Worm (Caenorhabditis elegans) whole organism, young adult: Measurements from ENCODE around the gene his-7.

Experiments
- B0035.1 ChIP-seq: sonication (generic microtip); optimal IDR thresholded peaks from 2 replicates; lab custom pipeline; 2016; ENCODE audit warnings: missing genetic modification characterization, mild to moderate bottlenecking, missing compliant biosample characterization, missing genotype, missing genetic modification reagents
- B0261.1 ChIP-seq: sonication (generic microtip); optimal IDR thresholded peaks from 2 replicates; lab custom pipeline; 2016; ENCODE audit warnings: mild to moderate bottlenecking, missing genetic modification characterization, moderate library complexity, missing compliant biosample characterization
- D2030.7 ChIP-seq: fragments of 200-800 bp; sonication (Bioruptor generic); IDR thresholded peaks from 2 replicates; pipeline ENCODE4 v1.3.6; 2022; ENCODE audit warnings: missing genetic modification reagents, missing genetic modification characterization, missing compliant biosample characterization
- F37B4.10 ChIP-seq: fragments of 200-800 bp; sonication (Bioruptor generic); IDR thresholded peaks from 2 replicates; pipeline ENCODE4 v1.3.6; 2022; ENCODE audit warnings: missing genetic modification characterization, missing compliant biosample characterization
- F57A8.1 ChIP-seq: fragments of 200-800 bp; sonication (Bioruptor generic); optimal IDR thresholded peaks from 2 replicates; lab custom pipeline; 2018; ENCODE audit warnings: mild to moderate bottlenecking, missing genetic modification characterization, moderate library complexity, missing compliant biosample characterization
- Y53F4B.3 ChIP-seq: fragments of 200-800 bp; sonication (Bioruptor generic); IDR thresholded peaks from 2 replicates; pipeline ENCODE4 v1.3.6; 2022; ENCODE audit warnings: missing genetic modification reagents, missing genetic modification characterization, missing compliant biosample characterization
- Y79H2A.3 ChIP-seq: fragments of 200-800 bp; sonication (Bioruptor generic); conservative IDR thresholded peaks from 2 replicates; pipeline ENCODE4 v1.3.6; 2022; ENCODE audit warnings: missing genetic modification reagents, missing genetic modification characterization, missing compliant biosample characterization
- attf-5 ChIP-seq: fragments of 200-800 bp; sonication (Bioruptor generic); optimal IDR thresholded peaks from 2 replicates; lab custom pipeline; 2018; ENCODE audit warnings: mild to moderate bottlenecking, missing genetic modification characterization, missing compliant biosample characterization
- attf-6 ChIP-seq: fragments of 200-800 bp; sonication (Bioruptor generic); IDR thresholded peaks from 2 replicates; pipeline ENCODE4 v1.3.6; 2022; ENCODE audit warnings: missing genetic modification reagents, missing genetic modification characterization, missing compliant biosample characterization
- ceh-40 ChIP-seq: fragments of 200-800 bp; sonication (Bioruptor generic); IDR thresholded peaks from 2 replicates; pipeline ENCODE4 v1.3.6; 2022; ENCODE audit warnings: missing genetic modification characterization, missing compliant biosample characterization
- ceh-58 ChIP-seq: fragments of 200-800 bp; sonication (Bioruptor generic); IDR thresholded peaks from 2 replicates; pipeline ENCODE4 v1.3.6; 2022; ENCODE audit warnings: missing genetic modification characterization, missing compliant biosample characterization
- die-1 ChIP-seq: sonication (generic microtip); optimal IDR thresholded peaks from 2 replicates; lab custom pipeline; 2016; ENCODE audit warnings: missing genotype, mild to moderate bottlenecking, missing genetic modification characterization, missing compliant biosample characterization
- dox-1 ChIP-seq: fragments of 200-800 bp; sonication (Bioruptor generic); IDR thresholded peaks from 2 replicates; pipeline ENCODE4 v1.3.6; 2022; ENCODE audit warnings: missing genetic modification reagents, missing genetic modification characterization, missing compliant biosample characterization
- egl-18 ChIP-seq: fragments of 200-800 bp; sonication (Bioruptor generic); IDR thresholded peaks from 2 replicates; pipeline ENCODE4 v1.3.6; 2022; ENCODE audit warnings: missing genetic modification reagents, missing genetic modification characterization, missing compliant biosample characterization
- egl-44 ChIP-seq: fragments of 200-800 bp; sonication (Bioruptor generic); IDR thresholded peaks from 2 replicates; pipeline ENCODE4 v1.3.6; 2022; ENCODE audit warnings: missing genetic modification reagents, missing genetic modification characterization, missing compliant biosample characterization
- fkh-3 ChIP-seq: sonication (generic microtip); optimal IDR thresholded peaks from 2 replicates; lab custom pipeline; 2016; ENCODE audit warnings: mild to moderate bottlenecking, missing genetic modification characterization, missing compliant biosample characterization
- him-1 ChIP-seq: sonication (generic microtip); optimal IDR thresholded peaks from 2 replicates; lab custom pipeline; 2016; ENCODE audit warnings: missing genotype, missing genetic modification reagents, missing genetic modification characterization, missing compliant biosample characterization
- hmg-1.2 ChIP-seq: fragments of 200-800 bp; sonication (Bioruptor generic); IDR thresholded peaks from 2 replicates; pipeline ENCODE4 v1.3.6; 2022; ENCODE audit warnings: missing genetic modification reagents, missing genetic modification characterization, missing compliant biosample characterization
- lin-26 ChIP-seq: fragments of 200-800 bp; sonication (Bioruptor generic); IDR thresholded peaks from 2 replicates; pipeline ENCODE4 v1.3.6; 2022; ENCODE audit warnings: missing genetic modification reagents, missing genetic modification characterization, missing compliant biosample characterization
- lsl-1 ChIP-seq: fragments of 200-800 bp; sonication (Bioruptor generic); optimal IDR thresholded peaks from 2 replicates; lab custom pipeline; 2018; ENCODE audit warnings: mild to moderate bottlenecking, missing genetic modification characterization, moderate library complexity, missing compliant biosample characterization
- madf-6 ChIP-seq: fragments of 200-800 bp; sonication (Bioruptor generic); IDR thresholded peaks from 2 replicates; pipeline ENCODE4 v1.3.6; 2022; ENCODE audit warnings: missing genetic modification reagents, missing genetic modification characterization, missing compliant biosample characterization
- mxl-1 ChIP-seq: sonication (generic microtip); optimal IDR thresholded peaks from 2 replicates; lab custom pipeline; 2016; ENCODE audit warnings: missing genetic modification characterization, missing compliant biosample characterization
- nfya-1 ChIP-seq: sonication (generic microtip); optimal IDR thresholded peaks from 2 replicates; lab custom pipeline; 2017; ENCODE audit warnings: antibody characterized with exemption, missing compliant biosample characterization, missing genetic modification characterization, borderline replicate concordance; ENCODE audit not compliant: insufficient read depth
- nhr-90 ChIP-seq: sonication (generic microtip); optimal IDR thresholded peaks from 2 replicates; lab custom pipeline; 2016; ENCODE audit warnings: missing genotype, mild to moderate bottlenecking, missing genetic modification characterization, missing compliant biosample characterization
- pbrm-1 ChIP-seq: fragments of 200-800 bp; sonication (Bioruptor generic); IDR thresholded peaks from 2 replicates; pipeline ENCODE4 v1.3.6; 2022; ENCODE audit warnings: missing genetic modification reagents, missing genetic modification characterization, missing compliant biosample characterization
- rcor-1 ChIP-seq: fragments of 200-800 bp; sonication (Bioruptor generic); IDR thresholded peaks from 2 replicates; pipeline ENCODE4 v1.3.6; 2022; ENCODE audit warnings: missing genetic modification reagents, missing genetic modification characterization, missing compliant biosample characterization
- rpc-1 ChIP-seq, 2 experiments: fragments of 150-350 bp in 1 of 2; sonication (generic microtip) in 1 of 2; optimal IDR thresholded peaks; 2 replicates each; lab custom pipeline; 2014 to 2018; ENCODE audit warnings: missing biosample characterization in 1 of 2, missing genetic modification characterization in 1 of 2, missing genetic modification reagents in 1 of 2, missing genotype in 1 of 2
- snpc-1.1 ChIP-seq: sonication (generic microtip); optimal IDR thresholded peaks from 2 replicates; lab custom pipeline; 2017; ENCODE audit warnings: missing genetic modification characterization, mild to moderate bottlenecking, missing compliant biosample characterization, antibody characterized with exemption, moderate library complexity, missing genotype, missing genetic modification reagents; ENCODE audit not compliant: insufficient read depth
- snpc-3.4 ChIP-seq: sonication (generic microtip); optimal IDR thresholded peaks from 2 replicates; lab custom pipeline; 2017; ENCODE audit warnings: missing genetic modification characterization, mild to moderate bottlenecking, missing compliant biosample characterization, antibody characterized with exemption, moderate library complexity, missing genotype, missing genetic modification reagents
- snpc-4 ChIP-seq, 5 experiments: fragments of 150-350 bp in 1 of 5; sonication (generic microtip) in 4 of 5; optimal IDR thresholded peaks; 2 replicates each; lab custom pipeline; 2014 to 2018; ENCODE audit warnings: missing genetic modification characterization in 5 of 5, missing biosample characterization in 3 of 5, antibody characterized with exemption in 2 of 5, mild to moderate bottlenecking in 2 of 5, missing compliant biosample characterization in 2 of 5, missing genotype in 2 of 5, moderate library complexity in 2 of 5, missing genetic modification reagents in 1 of 5
- sptf-2 ChIP-seq: fragments of 200-800 bp; sonication (Bioruptor generic); optimal IDR thresholded peaks from 2 replicates; lab custom pipeline; 2018; ENCODE audit warnings: mild to moderate bottlenecking, missing genetic modification characterization, missing compliant biosample characterization
- tbp1 ChIP-seq: fragments of 200-800 bp; sonication (Bioruptor generic); optimal IDR thresholded peaks from 2 replicates; lab custom pipeline; 2018; ENCODE audit warnings: mild to moderate bottlenecking, missing genetic modification characterization, missing compliant biosample characterization
- ztf-18 ChIP-seq: sonication (generic microtip); optimal IDR thresholded peaks from 2 replicates; lab custom pipeline; 2016; ENCODE audit warnings: missing genotype, mild to moderate bottlenecking, missing genetic modification characterization, missing compliant biosample characterization
- ztf-22 ChIP-seq: fragments of 200-800 bp; sonication (Bioruptor generic); optimal IDR thresholded peaks from 2 replicates; lab custom pipeline; 2018; ENCODE audit warnings: mild to moderate bottlenecking, missing genetic modification characterization, moderate library complexity, missing compliant biosample characterization
- ztf-25 ChIP-seq: fragments of 200-800 bp; sonication (Bioruptor generic); IDR thresholded peaks from 2 replicates; pipeline ENCODE4 v1.3.6; 2022; ENCODE audit warnings: missing genetic modification reagents, missing genetic modification characterization, missing compliant biosample characterization

The his-7 gene

DNA sequence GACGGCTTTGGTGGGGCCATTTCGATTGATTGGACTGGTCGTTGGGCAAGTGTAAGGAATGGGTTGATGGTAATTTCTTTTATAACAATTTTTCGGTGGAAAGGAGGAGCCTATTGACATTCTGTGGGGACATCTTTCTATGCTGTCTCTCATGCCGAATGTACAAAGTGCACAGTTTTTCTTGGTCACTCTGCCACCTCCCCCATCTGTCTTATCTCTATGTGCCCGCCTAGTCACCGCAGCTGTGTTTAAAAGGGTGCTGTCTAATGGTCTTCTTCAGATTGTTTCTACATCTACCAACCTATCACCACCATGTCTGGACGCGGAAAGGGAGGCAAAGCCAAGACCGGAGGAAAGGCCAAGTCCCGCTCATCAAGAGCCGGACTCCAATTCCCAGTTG lies at the start of gene his-7, which contains the start of gene his-8:
TSS of gene his-7 (plus strand) at position 313 of the 400 bp plus-strand sequence.
TSS of gene his-8 (minus strand) at position 20 of the 400 bp plus-strand sequence.
- TF ChIP-seq madf-6, result peak; percentile 5; the same call in 1 of the 2 replicates

DNA sequence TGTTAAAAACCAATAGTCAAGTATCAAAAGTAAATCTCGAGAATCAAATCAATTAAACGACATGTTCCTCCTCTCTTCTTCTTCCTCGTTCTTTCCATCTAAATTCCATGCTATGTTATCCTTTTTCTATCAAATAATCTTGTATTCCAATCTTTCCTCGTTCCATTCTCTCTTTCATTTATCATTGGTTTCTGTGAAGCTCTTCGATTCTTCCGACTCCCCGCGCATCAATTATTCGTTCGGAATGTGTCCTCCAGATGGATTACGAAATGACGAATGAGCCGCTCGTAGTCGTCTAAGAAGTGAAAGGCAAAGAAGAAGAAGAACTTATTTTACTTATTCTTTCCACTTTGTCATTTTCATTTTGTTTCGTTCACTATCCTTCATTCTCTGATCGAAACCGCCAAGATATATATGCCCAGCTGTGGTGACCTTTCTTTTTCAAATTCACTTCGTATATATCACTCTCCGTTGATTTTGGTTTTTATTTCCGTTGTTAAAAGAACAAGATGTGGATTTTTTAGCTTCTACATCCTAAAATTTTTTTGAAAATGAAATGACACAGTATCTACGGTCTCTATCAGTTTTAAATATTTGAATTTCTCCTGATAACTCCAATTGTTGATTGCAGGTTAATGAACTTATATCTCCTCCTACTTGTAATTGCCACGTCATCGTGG lies 38.8 kb upstream of the his-7 start, which contains the start of gene pxn-1:
TSS of gene pxn-1 (plus strand) at position 630 of the 680 bp plus-strand sequence.
- TF ChIP-seq hmg-1.2 (GFP tag; lab: Robert Waterston, UW), result no peak
- TF ChIP-seq lin-26 (GFP tag; lab: Robert Waterston, UW), result no peak
- no peak for TF ChIP-seq fkh-3
- TF ChIP-seq attf-6 (GFP tag; lab: Robert Waterston, UW), result no peak
- TF ChIP-seq B0035.1 (tag; lab: Kevin White, UChicago), result no peak
- TF ChIP-seq, all 124 proteins: peak for 0

DNA sequence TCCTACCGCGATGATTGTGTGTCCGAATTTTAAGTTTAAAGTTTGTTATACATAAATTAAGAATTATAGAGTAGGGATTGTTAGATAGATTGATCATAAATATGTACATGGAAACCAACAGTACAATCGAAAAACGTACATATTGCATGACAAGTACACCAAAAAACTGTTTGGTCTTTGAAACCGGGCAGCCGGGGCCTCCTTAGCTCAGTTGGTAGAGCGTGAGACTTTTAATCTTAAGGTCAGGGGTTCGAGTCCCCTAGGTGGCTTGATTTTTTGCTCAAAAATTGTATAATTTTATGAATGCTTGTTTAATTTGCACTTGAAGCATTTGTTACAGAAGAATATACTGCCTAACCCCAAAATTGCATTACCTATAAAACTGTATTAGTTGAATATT lies 38.1 kb upstream of the his-7 start:
- TF ChIP-seq F37B4.10 (GFP tag; lab: Robert Waterston, UW) (no peak), die-1 (tag; lab: Kevin White, UChicago) (peak; percentile 69), ceh-58 (no peak), rpc-1 (optimal IDR thresholded peaks at IDR 0.05; lab: Kevin White, UChicago) (peak; percentile 48), rpc-1 (tag; optimal IDR thresholded peaks at IDR 0.05; lab: Kevin White, UChicago) (peak; percentile 78), Y79H2A.3 (0 out of 2 replicates have a peak, but pooled peaks have one; percentile 19), sptf-2 (GFP tag; lab: Kevin White, UChicago) (peak; percentile 74), rcor-1 (GFP tag; lab: Robert Waterston, UW) (0 out of 2 replicates have a peak, but pooled peaks have one; percentile 17), snpc-1.1 (tag; lab: Kevin White, UChicago) (peak; percentile 29), D2030.7 (GFP tag; lab: Robert Waterston, UW) (peak; percentile 71), F57A8.1 (peak; percentile 63), attf-5 (GFP tag; lab: Kevin White, UChicago) (peak; percentile 32), B0261.1 (tag; lab: Kevin White, UChicago) (peak; percentile 66), egl-18 (no peak), hmg-1.2 (GFP tag; lab: Robert Waterston, UW) (peak; percentile 60), lsl-1 (GFP tag; lab: Kevin White, UChicago) (peak; percentile 28), tbp1 (GFP tag; lab: Kevin White, UChicago) (peak; percentile 90), snpc-4 (GFP tag; optimal IDR thresholded peaks at IDR 0.05; lab: Kevin White, UChicago) (no peak), snpc-4 (tag; optimal IDR thresholded peaks at IDR 0.05; lab: Kevin White, UChicago) (peak in 1 of 4 experiments; percentile 74), nfya-1 (tag; lab: Kevin White, UChicago) (no peak), B0035.1 (tag; lab: Kevin White, UChicago) (no peak), ztf-18 (tag; lab: Kevin White, UChicago) (peak; percentile 54), ztf-25 (GFP tag; lab: Robert Waterston, UW) (peak; percentile 71; the same call in 1 of the 2 replicates), ceh-40 (GFP tag; lab: Robert Waterston, UW) (peak; percentile 74; the same call in 1 of the 2 replicates), him-1 (peak; percentile 56), snpc-3.4 (tag; lab: Kevin White, UChicago) (peak; percentile 25), lin-26 (GFP tag; lab: Robert Waterston, UW) (peak; percentile 91), ztf-22 (GFP tag; lab: Kevin White, UChicago) (no peak), pbrm-1 (GFP tag; lab: Robert Waterston, UW) (peak; percentile 50), madf-6 (peak; percentile 52; the same call in 1 of the 2 replicates), dox-1 (peak; percentile 66), Y53F4B.3 (GFP tag; lab: Robert Waterston, UW) (0 out of 2 replicates have a peak, but pooled peaks have one; percentile 26), mxl-1 (no peak), nhr-90 (tag; lab: Kevin White, UChicago) (peak; percentile 56), egl-44 (GFP tag; lab: Robert Waterston, UW) (0 out of 2 replicates have a peak, but pooled peaks have one; percentile 34)
- TF ChIP-seq, all 124 proteins: peak for 26
